Worm (Caenorhabditis elegans) whole organism, L3 larva: ENCODE results near the gene ugt-11.

ENCODE experiments used
- ama-1 ChIP-seq: fragments of 150-350 bp; optimal IDR thresholded peaks from 2 replicates; lab custom pipeline; 2018
- ceh-28 ChIP-seq: fragments of 150-350 bp; optimal IDR thresholded peaks from 2 replicates; lab custom pipeline; 2014; ENCODE audit warnings: missing biosample characterization, missing genetic modification reagents, missing genetic modification characterization
- egl-27 ChIP-seq: sonication (generic microtip); optimal IDR thresholded peaks from 4 replicates; lab custom pipeline; 2017; ENCODE audit warnings: missing biosample characterization, missing genetic modification reagents, missing genetic modification characterization
- elt-3 ChIP-seq, 3 experiments: fragments of 150-350 bp in 1 of 3; sonication (generic microtip) in 2 of 3; optimal IDR thresholded peaks; 2 replicates in 2 of 3; 4 replicates in 1 of 3; lab custom pipeline; 2014 to 2017; ENCODE audit warnings: missing biosample characterization in 3 of 3, missing genetic modification characterization in 3 of 3
- fos-1 ChIP-seq: fragments of 150-350 bp; optimal IDR thresholded peaks from 2 replicates; lab custom pipeline; 2014; ENCODE audit warnings: missing biosample characterization, missing genetic modification characterization
- jun-1 ChIP-seq: fragments of 150-350 bp; optimal IDR thresholded peaks from 2 replicates; lab custom pipeline; 2014; ENCODE audit warnings: missing biosample characterization, missing genetic modification reagents, missing genetic modification characterization
- lin-39 ChIP-seq: fragments of 150-350 bp; optimal IDR thresholded peaks from 2 replicates; lab custom pipeline; 2018; ENCODE audit warnings: missing biosample characterization, missing genetic modification reagents, missing genetic modification characterization
- lsy-12 ChIP-seq: sonication (generic microtip); optimal IDR thresholded peaks from 2 replicates; lab custom pipeline; 2016; ENCODE audit warnings: mild to moderate bottlenecking, missing genetic modification characterization, missing compliant biosample characterization
- nhr-25 ChIP-seq: sonication (generic microtip); optimal IDR thresholded peaks from 2 replicates; lab custom pipeline; 2017; ENCODE audit warnings: missing biosample characterization, missing genetic modification characterization
- nhr-76 ChIP-seq: fragments of 150-350 bp; sonication (generic microtip); optimal IDR thresholded peaks from 5 replicates; lab custom pipeline; 2014; ENCODE audit warnings: missing biosample characterization, missing genetic modification characterization
- pha-4 ChIP-seq: fragments of 150-350 bp; optimal IDR thresholded peaks from 2 replicates; lab custom pipeline; 2014; ENCODE audit warnings: missing biosample characterization, missing genetic modification reagents, missing genetic modification characterization
- pqm-1 ChIP-seq: fragments of 150-350 bp; optimal IDR thresholded peaks from 2 replicates; lab custom pipeline; 2017; ENCODE audit warnings: missing biosample characterization, missing genetic modification characterization, inconsistent platforms
- unc-39 ChIP-seq: sonication (generic microtip); optimal IDR thresholded peaks from 4 replicates; lab custom pipeline; 2017; ENCODE audit warnings: missing biosample characterization, missing genetic modification characterization
- ztf-11 ChIP-seq: fragments of 150-350 bp; optimal IDR thresholded peaks from 2 replicates; lab custom pipeline; 2014; ENCODE audit warnings: missing biosample characterization, missing genetic modification characterization

- TF ChIP-seq ztf-11 (tag; lab: Kevin White, UChicago): no peak
- TF ChIP-seq egl-27: no peak
- TF ChIP-seq nhr-76 (tag; lab: Kevin White, UChicago): no peak
- TF ChIP-seq pqm-1 (tag; lab: Kevin White, UChicago): no peak
- TF ChIP-seq nhr-25 (tag; lab: Kevin White, UChicago): no peak
- no peak for TF ChIP-seq fos-1 (tag; lab: Kevin White, UChicago)
- TF ChIP-seq lin-39 (tag; lab: Kevin White, UChicago): no peak
- no peak for TF ChIP-seq ama-1
- no peak for TF ChIP-seq lsy-12 (tag; lab: Kevin White, UChicago)
- no peak for TF ChIP-seq jun-1 (tag; lab: Kevin White, UChicago)
- TF ChIP-seq unc-39 (tag; lab: Kevin White, UChicago): no peak
- TF ChIP-seq elt-3 (tag; optimal IDR thresholded peaks at IDR 0.05; lab: Kevin White, UChicago): no peak
- no peak for TF ChIP-seq ceh-28 (tag; lab: Kevin White, UChicago)
- TF ChIP-seq pha-4 (tag; lab: Kevin White, UChicago): no peak
These were observed 35.0 kb upstream of the ugt-11 start, which contains the start of gene str-205 for ce11 chrV:4929842-4930241.
